Worm (Caenorhabditis elegans): Measurements from ENCODE around the gene srx-130.

ce11 chrV:13830813-13831212 is 12.4 kb upstream of the srx-130 start, which contains the start of gene str-165:
- TF ChIP-seq dao-5 (tag; optimal IDR thresholded peaks at IDR 0.05) (no peak), him-1 (tag; optimal IDR thresholded peaks at IDR 0.05) (no peak)

All from whole organism, L4/young adult.